Fruit fly (Drosophila melanogaster): ENCODE results near the gene trol.
A peak's percentile ranks its signal among the peaks of the same experiment; 100 is the strongest.

Gene trol

DNA sequence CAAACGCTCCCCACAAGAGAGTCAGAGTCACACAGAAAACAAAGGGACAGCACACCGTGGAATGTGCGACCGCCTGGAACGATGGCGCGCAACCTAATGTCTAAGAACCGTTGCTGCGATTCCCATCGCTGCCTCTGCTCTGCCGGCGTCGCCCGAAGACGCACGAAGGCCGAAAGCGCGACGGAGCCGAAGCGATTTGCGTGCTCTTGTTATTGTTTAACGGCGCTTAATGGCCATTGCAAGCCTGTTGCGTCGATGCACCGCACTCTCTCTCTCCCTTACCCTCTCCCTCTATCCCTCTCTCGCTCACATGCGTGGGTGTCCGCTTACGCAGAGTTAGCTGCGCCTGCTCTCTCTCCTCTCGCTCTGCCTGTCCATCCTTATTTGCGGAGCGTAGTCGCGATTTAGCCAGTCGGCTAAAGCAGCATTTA is at the start of gene trol:
TSS of gene trol (minus strand) at position 100 of the 431 bp plus-strand sequence.
- TF ChIP-seq tj (GFP tag; optimal IDR thresholded peaks at IDR 0.05) (peak; percentile 51), ovo (GFP tag; optimal IDR thresholded peaks at IDR 0.05) (peak; percentile 44), cic (GFP tag; optimal IDR thresholded peaks at IDR 0.05) (no peak), CG7045 (GFP tag; optimal IDR thresholded peaks at IDR 0.05) (no peak), Mnt (GFP tag; optimal IDR thresholded peaks at IDR 0.05) (peak; percentile 31), cnc (optimal IDR thresholded peaks at IDR 0.05) (no peak), CG7101 (tag; optimal IDR thresholded peaks at IDR 0.05) (no peak), Crg-1 (GFP tag; optimal IDR thresholded peaks at IDR 0.05) (no peak), CG12768 (GFP tag; optimal IDR thresholded peaks at IDR 0.05) (peak; percentile 34), pad (GFP tag; optimal IDR thresholded peaks at IDR 0.05) (no peak), kay (GFP tag; ENCODE audit: borderline replicate concordance) (no peak), CG14711 (tag; optimal IDR thresholded peaks at IDR 0.05) (no peak), toe (GFP tag; optimal IDR thresholded peaks at IDR 0.05) (no peak), CG1620 (GFP tag; optimal IDR thresholded peaks at IDR 0.05) (no peak), Hr96 (GFP tag; optimal IDR thresholded peaks at IDR 0.05) (no peak), CG11617 (GFP tag; optimal IDR thresholded peaks at IDR 0.05) (peak; percentile 25), CG33017 (tag; optimal IDR thresholded peaks at IDR 0.05) (no peak), bab1 (GFP tag; optimal IDR thresholded peaks at IDR 0.05) (peak; percentile 1), Clk (GFP tag; optimal IDR thresholded peaks at IDR 0.05) (no peak), CG5204 (GFP tag; optimal IDR thresholded peaks at IDR 0.05) (no peak)

DNA sequence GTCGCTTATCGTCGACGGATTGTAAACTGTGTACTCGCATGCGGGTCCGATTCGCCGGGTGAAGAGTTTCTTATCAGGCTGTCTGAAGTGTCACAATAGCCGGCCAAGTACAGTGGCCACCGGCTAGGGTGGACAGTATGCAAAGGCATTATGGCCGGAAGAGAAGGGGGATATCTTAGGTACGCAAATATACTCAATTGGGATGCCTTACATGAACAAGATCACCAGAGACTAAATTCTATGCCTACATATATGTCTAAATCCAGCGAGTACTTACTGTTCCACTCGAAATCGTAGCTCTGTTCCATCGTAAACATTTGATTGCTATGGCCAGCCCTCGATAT is 48.5 kb upstream of the trol start:
- TF ChIP-seq CG1620 (GFP tag; optimal IDR thresholded peaks at IDR 0.05), result peak; percentile 57
- TF ChIP-seq cnc (optimal IDR thresholded peaks at IDR 0.05), result no peak
- peak; percentile 84 for TF ChIP-seq CG7045 (GFP tag; optimal IDR thresholded peaks at IDR 0.05)
- TF ChIP-seq CG11617 (GFP tag; optimal IDR thresholded peaks at IDR 0.05), result peak; percentile 88
- no peak for TF ChIP-seq ovo (GFP tag; optimal IDR thresholded peaks at IDR 0.05)
- no peak for TF ChIP-seq toe (GFP tag; optimal IDR thresholded peaks at IDR 0.05)
- peak; percentile 70 for TF ChIP-seq Mnt (GFP tag; optimal IDR thresholded peaks at IDR 0.05)
- peak; percentile 93 for TF ChIP-seq CG7101 (tag; optimal IDR thresholded peaks at IDR 0.05)
- peak; percentile 91 for TF ChIP-seq CG33017 (tag; optimal IDR thresholded peaks at IDR 0.05)
- TF ChIP-seq CG14711 (tag; optimal IDR thresholded peaks at IDR 0.05), result peak; percentile 90
- TF ChIP-seq bab1 (GFP tag; optimal IDR thresholded peaks at IDR 0.05), result peak; percentile 66
- no peak for TF ChIP-seq kay (GFP tag; ENCODE audit: borderline replicate concordance)
- peak; percentile 89 for TF ChIP-seq Crg-1 (GFP tag; optimal IDR thresholded peaks at IDR 0.05)
- peak; percentile 92 for TF ChIP-seq Hr96 (GFP tag; optimal IDR thresholded peaks at IDR 0.05)
- peak; percentile 57 for TF ChIP-seq tj (GFP tag; optimal IDR thresholded peaks at IDR 0.05)
- TF ChIP-seq cic (GFP tag; optimal IDR thresholded peaks at IDR 0.05), result peak; percentile 43
- peak; percentile 81 for TF ChIP-seq pad (GFP tag; optimal IDR thresholded peaks at IDR 0.05)
- TF ChIP-seq CG5204 (GFP tag; optimal IDR thresholded peaks at IDR 0.05), result no peak
- TF ChIP-seq CG12768 (GFP tag; optimal IDR thresholded peaks at IDR 0.05), result peak; percentile 89
- TF ChIP-seq Clk (GFP tag; optimal IDR thresholded peaks at IDR 0.05), result peak; percentile 74

DNA sequence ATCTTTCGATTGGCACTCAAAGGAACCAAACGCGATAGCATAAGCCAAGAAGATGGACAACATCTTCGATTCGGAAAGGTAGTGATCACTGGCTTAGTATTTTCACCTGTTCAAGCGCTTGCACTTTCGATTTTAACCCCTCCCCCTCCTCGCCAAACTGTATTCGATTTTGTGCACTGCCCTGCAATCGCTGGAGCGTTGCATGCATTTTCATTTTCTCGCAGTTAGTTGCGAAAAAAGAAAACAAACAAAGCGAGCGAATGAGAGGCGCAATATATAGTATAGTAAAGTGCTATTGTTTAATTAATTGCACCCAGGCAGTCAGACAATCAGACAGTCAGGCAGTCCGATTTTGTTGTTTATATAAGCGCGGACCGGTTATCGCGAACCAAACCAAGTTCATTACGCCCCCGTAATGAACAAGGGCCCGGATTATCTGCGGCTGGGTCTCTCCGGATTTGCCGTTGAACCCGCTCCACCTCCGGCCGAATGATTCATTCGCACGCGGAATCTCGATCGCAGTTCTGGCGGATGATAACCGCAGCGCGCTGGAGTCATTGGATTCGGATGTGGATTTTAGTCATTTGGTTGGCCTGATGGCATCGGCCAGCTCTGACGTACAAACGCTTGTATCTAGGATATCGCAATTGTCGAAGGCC is 48.0 kb upstream of the trol start:
- TF ChIP-seq cnc (optimal IDR thresholded peaks at IDR 0.05) (no peak), kay (GFP tag; ENCODE audit: borderline replicate concordance) (peak; percentile 86)

DNA sequence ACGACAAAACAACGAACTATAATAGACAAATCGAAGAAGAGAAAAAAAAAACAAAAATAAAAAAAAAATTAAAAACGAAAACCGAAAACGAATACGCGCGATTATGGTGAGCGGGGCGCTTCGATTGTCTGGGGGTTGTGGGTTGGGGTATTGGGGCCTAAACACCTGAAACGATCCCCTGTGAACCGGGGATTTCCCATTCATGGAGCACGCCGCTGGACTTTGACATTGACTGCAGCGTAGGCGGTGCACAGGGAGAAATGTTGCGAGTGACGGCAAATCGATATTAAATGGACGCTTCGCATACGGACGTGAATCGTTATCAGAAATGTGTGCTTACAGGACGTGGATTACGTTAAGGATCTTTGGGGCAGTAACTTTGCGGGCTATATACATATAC is 47.0 kb upstream of the trol start:
- TF ChIP-seq CG1620 (GFP tag; optimal IDR thresholded peaks at IDR 0.05) (no peak), CG14711 (tag; optimal IDR thresholded peaks at IDR 0.05) (no peak), Mnt (GFP tag; optimal IDR thresholded peaks at IDR 0.05) (no peak), CG7101 (tag; optimal IDR thresholded peaks at IDR 0.05) (no peak)

dm6 chrX:2591315-2591999 is 46.2 kb upstream of the trol start:
- TF ChIP-seq cnc (optimal IDR thresholded peaks at IDR 0.05), result no peak
- no peak for TF ChIP-seq bab1 (GFP tag; optimal IDR thresholded peaks at IDR 0.05)
- TF ChIP-seq toe (GFP tag; optimal IDR thresholded peaks at IDR 0.05), result peak; percentile 16
- TF ChIP-seq CG11617 (GFP tag; optimal IDR thresholded peaks at IDR 0.05), result peak; percentile 69
- peak; percentile 52 for TF ChIP-seq cic (GFP tag; optimal IDR thresholded peaks at IDR 0.05)
- TF ChIP-seq tj (GFP tag; optimal IDR thresholded peaks at IDR 0.05), result peak; percentile 9
- TF ChIP-seq Hr96 (GFP tag; optimal IDR thresholded peaks at IDR 0.05), result peak; percentile 61
- peak; percentile 37 for TF ChIP-seq pad (GFP tag; optimal IDR thresholded peaks at IDR 0.05)
- TF ChIP-seq ovo (GFP tag; optimal IDR thresholded peaks at IDR 0.05), result no peak
- TF ChIP-seq CG7101 (tag; optimal IDR thresholded peaks at IDR 0.05), result peak; percentile 42
- no peak for TF ChIP-seq CG12768 (GFP tag; optimal IDR thresholded peaks at IDR 0.05)
- no peak for TF ChIP-seq Clk (GFP tag; optimal IDR thresholded peaks at IDR 0.05)
- peak; percentile 45 for TF ChIP-seq CG5204 (GFP tag; optimal IDR thresholded peaks at IDR 0.05)
- TF ChIP-seq kay (GFP tag; ENCODE audit: borderline replicate concordance), result peak; percentile 88

dm6 chrX:2590607-2591006 is 45.4 kb upstream of the trol start:
- TF ChIP-seq CG33017 (tag; optimal IDR thresholded peaks at IDR 0.05) (no peak), CG14711 (tag; optimal IDR thresholded peaks at IDR 0.05) (no peak), Hr96 (GFP tag; optimal IDR thresholded peaks at IDR 0.05) (no peak)

All from whole organism, adult.